Worm (Caenorhabditis elegans): ENCODE data around the gene crn-2.
A peak's percentile ranks its signal among the peaks of the same experiment; 100 is the strongest.

Gene crn-2

DNA sequence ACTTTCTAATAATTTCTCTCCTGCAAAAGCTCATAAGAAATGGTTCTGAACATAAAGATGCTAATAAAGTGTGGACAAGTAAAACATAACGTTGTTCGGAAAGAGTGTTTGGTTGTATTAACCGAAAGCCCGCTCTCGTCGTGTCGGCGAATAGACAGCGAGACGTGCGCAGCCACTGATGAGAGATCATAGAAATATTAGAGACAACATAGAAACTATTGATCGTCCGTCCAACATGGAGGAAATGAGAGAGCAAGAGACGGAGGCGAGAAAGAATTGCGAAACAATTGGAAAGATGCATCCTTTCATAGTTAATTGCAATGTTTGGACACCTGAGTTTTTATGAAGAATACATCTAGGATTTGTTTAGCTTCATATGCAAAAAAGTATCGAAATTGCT is 13.9 kb upstream of the crn-2 start:
- TF ChIP-seq skn-1 (tag; optimal IDR thresholded peaks at IDR 0.05) (no peak), nhr-6 (tag; optimal IDR thresholded peaks at IDR 0.05) (no peak), R02D3.7 (tag; optimal IDR thresholded peaks at IDR 0.05) (no peak), lin-11 (tag; optimal IDR thresholded peaks at IDR 0.05) (no peak), nhr-129 (tag; optimal IDR thresholded peaks at IDR 0.05) (peak; percentile 86), sma-9 (GFP tag; optimal IDR thresholded peaks at IDR 0.05) (peak; percentile 65), sma-9 (tag; optimal IDR thresholded peaks at IDR 0.05) (no peak), elt-1 (tag; optimal IDR thresholded peaks at IDR 0.05) (no peak), nhr-23 (tag; optimal IDR thresholded peaks at IDR 0.05) (no peak), aly-2 (tag; optimal IDR thresholded peaks at IDR 0.05) (no peak), ztf-11 (tag; optimal IDR thresholded peaks at IDR 0.05) (no peak), mdl-1 (tag; optimal IDR thresholded peaks at IDR 0.05) (no peak), egl-27 (tag; optimal IDR thresholded peaks at IDR 0.05) (no peak), nhr-77 (tag; optimal IDR thresholded peaks at IDR 0.05) (no peak), fos-1 (tag; optimal IDR thresholded peaks at IDR 0.05) (peak; percentile 61), Y55F3AM.14 (GFP tag; optimal IDR thresholded peaks at IDR 0.05) (no peak), nhr-21 (tag; optimal IDR thresholded peaks at IDR 0.05) (no peak), snpc-4 (tag; optimal IDR thresholded peaks at IDR 0.05) (peak; percentile 44), gmeb-1 (tag; optimal IDR thresholded peaks at IDR 0.05) (no peak), lin-39 (tag; optimal IDR thresholded peaks at IDR 0.05) (no peak), ztf-4 (tag; optimal IDR thresholded peaks at IDR 0.05) (no peak), nhr-237 (tag; optimal IDR thresholded peaks at IDR 0.05) (no peak), blmp-1 (tag; optimal IDR thresholded peaks at IDR 0.05; ENCODE audit: insufficient read depth) (no peak), unc-39 (tag; optimal IDR thresholded peaks at IDR 0.05) (no peak), zag-1 (tag; optimal IDR thresholded peaks at IDR 0.05) (peak; percentile 58), nhr-11 (tag; optimal IDR thresholded peaks at IDR 0.05) (no peak), elt-3 (tag; optimal IDR thresholded peaks at IDR 0.05) (no peak), sem-4 (tag; optimal IDR thresholded peaks at IDR 0.05) (peak; percentile 26), nhr-25 (tag; optimal IDR thresholded peaks at IDR 0.05) (peak; percentile 10), ceh-82 (tag; optimal IDR thresholded peaks at IDR 0.05) (no peak), ama-1 (optimal IDR thresholded peaks at IDR 0.05) (peak; percentile 34), lin-13 (GFP tag; optimal IDR thresholded peaks at IDR 0.05) (no peak), ZK546.5 (tag; optimal IDR thresholded peaks at IDR 0.05) (no peak), sma-3 (GFP tag; optimal IDR thresholded peaks at IDR 0.05) (no peak), ztf-1 (GFP tag; conservative IDR thresholded peaks at IDR 0.05) (no peak), unc-55 (GFP tag; optimal IDR thresholded peaks at IDR 0.05) (peak; percentile 80), alr-1 (tag; optimal IDR thresholded peaks at IDR 0.05) (no peak), F13H6.1 (tag; optimal IDR thresholded peaks at IDR 0.05) (peak; percentile 57), ceh-16 (tag; optimal IDR thresholded peaks at IDR 0.05) (no peak), peb-1 (tag; optimal IDR thresholded peaks at IDR 0.05) (no peak), mab-5 (tag; optimal IDR thresholded peaks at IDR 0.05) (peak; percentile 32), nhr-12 (tag; optimal IDR thresholded peaks at IDR 0.05) (no peak), crh-2 (tag; optimal IDR thresholded peaks at IDR 0.05) (peak; percentile 79), unc-62 (GFP tag; optimal IDR thresholded peaks at IDR 0.05) (no peak), lsy-2 (tag; optimal IDR thresholded peaks at IDR 0.05) (peak; percentile 61 to 84), nhr-10 (tag; optimal IDR thresholded peaks at IDR 0.05) (no peak), mbf-1 (tag; optimal IDR thresholded peaks at IDR 0.05) (no peak), C34F6.9 (tag; optimal IDR thresholded peaks at IDR 0.05) (peak; percentile 87), dmd-4 (tag; optimal IDR thresholded peaks at IDR 0.05) (no peak)

- no peak for TF ChIP-seq nhr-77 (tag; optimal IDR thresholded peaks at IDR 0.05)
- no peak for TF ChIP-seq ceh-16 (tag; optimal IDR thresholded peaks at IDR 0.05)
- no peak for TF ChIP-seq sma-3 (GFP tag; optimal IDR thresholded peaks at IDR 0.05)
- no peak for TF ChIP-seq peb-1 (tag; optimal IDR thresholded peaks at IDR 0.05)
- no peak for TF ChIP-seq sem-4 (tag; optimal IDR thresholded peaks at IDR 0.05)
- TF ChIP-seq mbf-1 (tag; optimal IDR thresholded peaks at IDR 0.05), result no peak
- TF ChIP-seq gmeb-1 (tag; optimal IDR thresholded peaks at IDR 0.05), result no peak
- no peak for TF ChIP-seq blmp-1 (tag; optimal IDR thresholded peaks at IDR 0.05; ENCODE audit: insufficient read depth)
- TF ChIP-seq nhr-237 (tag; optimal IDR thresholded peaks at IDR 0.05), result no peak
- TF ChIP-seq nhr-21 (tag; optimal IDR thresholded peaks at IDR 0.05), result no peak
- TF ChIP-seq C34F6.9 (tag; optimal IDR thresholded peaks at IDR 0.05), result no peak
- no peak for TF ChIP-seq unc-62 (GFP tag; optimal IDR thresholded peaks at IDR 0.05)
- no peak for TF ChIP-seq egl-27 (tag; optimal IDR thresholded peaks at IDR 0.05)
- no peak for TF ChIP-seq sma-9 (GFP tag; optimal IDR thresholded peaks at IDR 0.05)
- no peak for TF ChIP-seq sma-9 (tag; optimal IDR thresholded peaks at IDR 0.05)
- TF ChIP-seq snpc-4 (tag; optimal IDR thresholded peaks at IDR 0.05), result no peak
- no peak for TF ChIP-seq lin-39 (tag; optimal IDR thresholded peaks at IDR 0.05)
- no peak for TF ChIP-seq nhr-129 (tag; optimal IDR thresholded peaks at IDR 0.05)
Measured at ce11 chrV:5581312-5581711, 13.1 kb upstream of the crn-2 start, which contains the start of gene klc-2. Gene klc-2 (minus strand): TSS chrV:5581412.
